Fruit fly (Drosophila melanogaster) whole organism, embryonic: Measurements from ENCODE around the gene Gr98d.

Experiments
- CG10274 ChIP-seq: fragments of 200-800 bp; sonication (Bioruptor generic); optimal IDR thresholded peaks from 3 replicates; lab custom pipeline; 2017; ENCODE audit warnings: missing biosample characterization, mild to moderate bottlenecking, missing genetic modification characterization
- CG10321 ChIP-seq: fragments of 200-800 bp; sonication (Bioruptor generic); IDR thresholded peaks from 2 replicates; pipeline ENCODE4 v1.3.6; 2022; ENCODE audit warnings: missing biosample characterization, missing genetic modification characterization
- CG10565 ChIP-seq: fragments of 200-800 bp; sonication (Bioruptor generic); optimal IDR thresholded peaks from 3 replicates; lab custom pipeline; 2016; ENCODE audit warnings: missing biosample characterization, mild to moderate bottlenecking, missing genetic modification characterization
- CG12236 ChIP-seq: fragments of 200-800 bp; sonication (Bioruptor generic); optimal IDR thresholded peaks from 2 replicates; lab custom pipeline; 2016; ENCODE audit warnings: missing biosample characterization, missing genetic modification characterization
- CG12659 ChIP-seq: fragments of 200-800 bp; sonication (Bioruptor generic); optimal IDR thresholded peaks from 3 replicates; lab custom pipeline; 2017; ENCODE audit warnings: mild to moderate bottlenecking, missing biosample characterization, missing genetic modification reagents, missing genetic modification characterization
- CG13123 ChIP-seq: fragments of 200-800 bp; sonication (Bioruptor generic); optimal IDR thresholded peaks from 2 replicates; lab custom pipeline; 2016; ENCODE audit warnings: missing biosample characterization, missing genetic modification characterization
- CG13624 ChIP-seq: fragments of 200-800 bp; sonication (Bioruptor generic); optimal IDR thresholded peaks from 2 replicates; lab custom pipeline; 2016; ENCODE audit warnings: missing biosample characterization, missing genetic modification characterization
- CG14965 ChIP-seq: fragments of 200-800 bp; sonication (Bioruptor generic); optimal IDR thresholded peaks from 2 replicates; lab custom pipeline; 2016; ENCODE audit warnings: missing biosample characterization, missing genetic modification characterization, borderline replicate concordance
- CG17186 ChIP-seq: fragments of 200-800 bp; sonication (Bioruptor generic); optimal IDR thresholded peaks from 3 replicates; lab custom pipeline; 2017; ENCODE audit warnings: missing biosample characterization, missing genetic modification reagents, missing genetic modification characterization
- CG1832 ChIP-seq: fragments of 200-800 bp; sonication (Bioruptor generic); optimal IDR thresholded peaks from 2 replicates; lab custom pipeline; 2017; ENCODE audit warnings: missing biosample characterization, mild to moderate bottlenecking, missing genetic modification characterization, inconsistent platforms
- CG18599 ChIP-seq: fragments of 200-800 bp; sonication (Bioruptor generic); optimal IDR thresholded peaks from 3 replicates; lab custom pipeline; 2017; ENCODE audit warnings: missing biosample characterization, missing genetic modification characterization, mild to moderate bottlenecking, moderate library complexity, missing genetic modification reagents
- CG18764 ChIP-seq: fragments of 200-800 bp; sonication (Bioruptor generic); optimal IDR thresholded peaks from 3 replicates; lab custom pipeline; 2016; ENCODE audit warnings: missing biosample characterization, missing genetic modification characterization
- CG2129 ChIP-seq: fragments of 200-800 bp; sonication (Bioruptor generic); IDR thresholded peaks from 2 replicates; pipeline ENCODE4 v1.3.6; 2022; ENCODE audit warnings: missing biosample characterization, missing genetic modification characterization; ENCODE audit not compliant: partially characterized antibody
- CG3163 ChIP-seq: fragments of 200-800 bp; sonication (Bioruptor generic); optimal IDR thresholded peaks from 3 replicates; lab custom pipeline; 2016; ENCODE audit warnings: missing biosample characterization, missing genetic modification characterization
- CG3838 ChIP-seq: fragments of 200-800 bp; sonication (Bioruptor generic); optimal IDR thresholded peaks from 3 replicates; lab custom pipeline; 2016; ENCODE audit warnings: missing biosample characterization, missing genetic modification characterization
- CG43689 ChIP-seq: fragments of 200-800 bp; sonication (Bioruptor generic); IDR thresholded peaks from 2 replicates; pipeline ENCODE4 v1.3.6; 2022; ENCODE audit warnings: missing biosample characterization, missing genetic modification characterization
- CG6683 ChIP-seq: fragments of 200-800 bp; sonication (Bioruptor generic); optimal IDR thresholded peaks from 2 replicates; lab custom pipeline; 2017; ENCODE audit warnings: missing biosample characterization, mild to moderate bottlenecking, missing genetic modification characterization, missing genetic modification reagents
- CG6791 ChIP-seq: fragments of 200-800 bp; sonication (Bioruptor generic); IDR thresholded peaks from 3 replicates; pipeline ENCODE4 v1.3.6; 2022; ENCODE audit warnings: missing biosample characterization, missing genetic modification characterization; ENCODE audit not compliant: partially characterized antibody
- CG7928 ChIP-seq: fragments of 200-800 bp; sonication (Bioruptor generic); optimal IDR thresholded peaks from 2 replicates; lab custom pipeline; 2017; ENCODE audit warnings: missing biosample characterization, mild to moderate bottlenecking, missing genetic modification characterization
- CG8924 ChIP-seq: fragments of 200-800 bp; optimal IDR thresholded peaks from 3 replicates; lab custom pipeline; 2019; ENCODE audit warnings: missing biosample characterization, mild to moderate bottlenecking, missing genetic modification characterization, moderate library complexity
- CG9932 ChIP-seq: fragments of 200-800 bp; sonication (Bioruptor generic); IDR thresholded peaks from 2 replicates; pipeline ENCODE4 v1.3.6; 2022; ENCODE audit warnings: missing biosample characterization, missing genetic modification characterization
- Ets65A ChIP-seq: fragments of 200-800 bp; sonication (Bioruptor generic); peaks from one replicate; lab custom pipeline; 2016; ENCODE audit warnings: missing biosample characterization, missing genetic modification characterization
- Hand ChIP-seq: fragments of 200-800 bp; sonication (Bioruptor generic); optimal IDR thresholded peaks from 2 replicates; lab custom pipeline; 2017; ENCODE audit warnings: mild to moderate bottlenecking, missing biosample characterization, missing genetic modification reagents, missing genetic modification characterization
- Hey ChIP-seq: fragments of 200-800 bp; sonication (Bioruptor generic); optimal IDR thresholded peaks from 3 replicates; lab custom pipeline; 2018; ENCODE audit warnings: missing biosample characterization, mild to moderate bottlenecking, missing genetic modification characterization
- Kr ChIP-seq: fragments of 200-800 bp; sonication (Bioruptor generic); optimal IDR thresholded peaks from 2 replicates; lab custom pipeline; 2017; ENCODE audit warnings: missing biosample characterization, mild to moderate bottlenecking, missing genetic modification characterization
- Lhr ChIP-seq: fragments of 200-800 bp; sonication (Bioruptor generic); optimal IDR thresholded peaks from 3 replicates; lab custom pipeline; 2017; ENCODE audit warnings: mild to moderate bottlenecking, missing biosample characterization, missing genetic modification reagents, missing genetic modification characterization
- Med ChIP-seq: fragments of 200-800 bp; sonication (Bioruptor generic); peaks from one replicate; lab custom pipeline; 2016; ENCODE audit warnings: missing biosample characterization, missing genetic modification characterization, mild to moderate bottlenecking, inconsistent platforms, moderate library complexity
- Usf ChIP-seq: fragments of 200-800 bp; sonication (Bioruptor generic); optimal IDR thresholded peaks from 2 replicates; lab custom pipeline; 2017; ENCODE audit warnings: missing genotype, missing biosample characterization, missing genetic modification characterization
- Xbp1 ChIP-seq: fragments of 200-800 bp; sonication (Bioruptor generic); optimal IDR thresholded peaks from 3 replicates; lab custom pipeline; 2016; ENCODE audit warnings: missing biosample characterization, mild to moderate bottlenecking, missing genetic modification characterization
- YL-1 ChIP-seq: fragments of 200-800 bp; sonication (Bioruptor generic); optimal IDR thresholded peaks from 3 replicates; lab custom pipeline; 2017; ENCODE audit warnings: missing biosample characterization, mild to moderate bottlenecking, missing genetic modification characterization
- ap ChIP-seq: fragments of 200-800 bp; sonication (Bioruptor generic); IDR thresholded peaks from 2 replicates; pipeline ENCODE4 v1.3.6; 2022; ENCODE audit warnings: missing biosample characterization, missing genetic modification characterization
- ash1 ChIP-seq: fragments of 200-800 bp; sonication (Bioruptor generic); optimal IDR thresholded peaks from 2 replicates; lab custom pipeline; 2018; ENCODE audit warnings: missing biosample characterization, mild to moderate bottlenecking, missing genetic modification characterization
- bbx ChIP-seq: fragments of 200-800 bp; sonication (Bioruptor generic); IDR thresholded peaks from 2 replicates; pipeline ENCODE4 v1.3.6; 2022; ENCODE audit warnings: missing biosample characterization, missing genetic modification characterization; ENCODE audit not compliant: partially characterized antibody
- bowl ChIP-seq: fragments of 200-800 bp; sonication (Bioruptor generic); IDR thresholded peaks from 2 replicates; pipeline ENCODE4 v1.3.6; 2022; ENCODE audit warnings: missing biosample characterization, missing genetic modification characterization
- btn ChIP-seq: fragments of 200-800 bp; sonication (Bioruptor generic); optimal IDR thresholded peaks from 2 replicates; lab custom pipeline; 2016; ENCODE audit warnings: missing biosample characterization, missing genetic modification characterization
- corto ChIP-seq: fragments of 200-800 bp; sonication (Bioruptor generic); optimal IDR thresholded peaks from 2 replicates; lab custom pipeline; 2016; ENCODE audit warnings: missing biosample characterization, mild to moderate bottlenecking, missing genetic modification characterization, moderate library complexity
- da ChIP-seq: fragments of 200-800 bp; sonication (Bioruptor generic); optimal IDR thresholded peaks from 2 replicates; lab custom pipeline; 2016; ENCODE audit warnings: missing biosample characterization, missing genetic modification characterization
- en ChIP-seq: fragments of 200-800 bp; sonication (Bioruptor generic); optimal IDR thresholded peaks from 2 replicates; lab custom pipeline; 2016; ENCODE audit warnings: missing biosample characterization, missing genetic modification characterization
- fd64A ChIP-seq: fragments of 200-800 bp; sonication (Bioruptor generic); optimal IDR thresholded peaks from 3 replicates; lab custom pipeline; 2018; ENCODE audit warnings: missing biosample characterization, mild to moderate bottlenecking, missing genetic modification characterization
- fu2 ChIP-seq: fragments of 200-800 bp; sonication (Bioruptor generic); optimal IDR thresholded peaks from 2 replicates; lab custom pipeline; 2016; ENCODE audit warnings: missing biosample characterization, missing genetic modification characterization
- gro ChIP-seq: fragments of 200-800 bp; sonication (Bioruptor generic); optimal IDR thresholded peaks from 2 replicates; lab custom pipeline; 2016; ENCODE audit warnings: missing biosample characterization, missing genetic modification characterization
- ind ChIP-seq: fragments of 200-800 bp; sonication (Bioruptor generic); optimal IDR thresholded peaks from 3 replicates; lab custom pipeline; 2016; ENCODE audit warnings: missing biosample characterization, missing genetic modification characterization
- org-1 ChIP-seq: fragments of 200-800 bp; sonication (Bioruptor generic); optimal IDR thresholded peaks from 2 replicates; lab custom pipeline; 2017; ENCODE audit warnings: missing biosample characterization, missing genetic modification characterization
- pnt ChIP-seq: fragments of 200-800 bp; sonication (Bioruptor generic); optimal IDR thresholded peaks from 3 replicates; lab custom pipeline; 2016; ENCODE audit warnings: missing biosample characterization, missing genetic modification characterization
- sima ChIP-seq: fragments of 200-800 bp; sonication (Bioruptor generic); optimal IDR thresholded peaks from 2 replicates; lab custom pipeline; 2016; ENCODE audit warnings: missing biosample characterization, missing genetic modification characterization
- slou ChIP-seq: fragments of 200-800 bp; sonication (Bioruptor generic); optimal IDR thresholded peaks from 3 replicates; lab custom pipeline; 2016; ENCODE audit warnings: missing biosample characterization, missing genetic modification characterization
- sna ChIP-seq: fragments of 200-800 bp; sonication (Bioruptor generic); IDR thresholded peaks from 2 replicates; pipeline ENCODE4 v1.3.6; 2022; ENCODE audit warnings: missing biosample characterization, missing genetic modification characterization; ENCODE audit not compliant: partially characterized antibody
- sob ChIP-seq: fragments of 200-800 bp; sonication (Bioruptor generic); IDR thresholded peaks from 2 replicates; pipeline ENCODE4 v1.3.6; 2022; ENCODE audit warnings: missing biosample characterization, missing genetic modification characterization
- ssp ChIP-seq: fragments of 200-800 bp; sonication (Bioruptor generic); IDR thresholded peaks from 2 replicates; pipeline ENCODE4 v1.3.6; 2022; ENCODE audit warnings: missing biosample characterization, missing genetic modification characterization
- stwl ChIP-seq: fragments of 200-800 bp; sonication (Bioruptor generic); optimal IDR thresholded peaks from 3 replicates; lab custom pipeline; 2018; ENCODE audit warnings: missing biosample characterization, mild to moderate bottlenecking, missing genetic modification characterization, moderate library complexity
- zf30C ChIP-seq: fragments of 200-800 bp; sonication (Bioruptor generic); optimal IDR thresholded peaks from 3 replicates; lab custom pipeline; 2018; ENCODE audit warnings: missing biosample characterization, mild to moderate bottlenecking, missing genetic modification characterization

Gene Gr98d

DNA sequence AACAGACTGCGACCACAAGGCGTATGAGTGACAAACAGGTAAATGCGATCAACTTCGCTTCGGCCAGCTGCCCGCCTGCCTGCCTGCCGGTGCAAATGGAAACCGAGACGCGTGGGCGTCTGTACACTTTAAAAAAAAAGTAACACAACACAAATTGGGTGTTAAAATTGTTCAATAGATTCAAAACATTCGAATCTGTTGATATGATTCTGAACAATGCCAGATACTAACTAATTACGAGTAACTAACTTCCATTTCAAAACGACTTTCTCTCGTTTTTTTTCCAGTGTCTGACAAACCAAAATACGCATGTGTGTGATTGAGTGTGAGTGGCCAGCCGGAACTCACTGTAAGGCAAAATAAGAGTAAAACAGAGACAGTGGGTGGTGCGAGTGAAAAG lies 23.9 kb downstream of the Gr98d start (continued):
- TF ChIP-seq CG12659 (GFP tag; lab: Kevin White, UChicago) (peak; percentile 68), Ets65A (GFP tag; lab: Kevin White, UChicago) (peak; percentile 99), CG6683 (GFP tag; lab: Kevin White, UChicago) (peak; percentile 84), YL-1 (no peak), CG8924 (peak; percentile 86), CG18764 (peak; percentile 80), corto (GFP tag; lab: Kevin White, UChicago) (peak; percentile 49), sima (GFP tag; lab: Kevin White, UChicago) (peak; percentile 63), CG13624 (GFP tag; lab: Kevin White, UChicago) (peak; percentile 95), CG3163 (GFP tag; lab: Kevin White, UChicago) (peak; percentile 53), CG18599 (GFP tag; lab: Kevin White, UChicago) (peak; percentile 95), Med (GFP tag; lab: Kevin White, UChicago) (peak; percentile 99), fu2 (peak; percentile 75), bowl (GFP tag; lab: Robert Waterston, UW) (peak; percentile 84), Xbp1 (peak; percentile 76), ap (peak; percentile 81), CG10565 (GFP tag; lab: Kevin White, UChicago) (peak; percentile 34), zf30C (GFP tag; lab: Kevin White, UChicago) (no peak), ind (GFP tag; lab: Kevin White, UChicago) (peak; percentile 93), CG7928 (peak; percentile 72), CG43689 (GFP tag; lab: Robert Waterston, UW) (peak; percentile 68), CG10321 (GFP tag; lab: Robert Waterston, UW) (peak; percentile 55), Hand (GFP tag; lab: Kevin White, UChicago) (peak; percentile 57), bbx (GFP tag; lab: Robert Waterston, UW) (no peak), CG17186 (GFP tag; lab: Kevin White, UChicago) (peak; percentile 42), CG14965 (GFP tag; lab: Kevin White, UChicago) (peak; percentile 67), CG3838 (GFP tag; lab: Kevin White, UChicago) (peak; percentile 5), CG10274 (GFP tag; lab: Kevin White, UChicago) (peak; percentile 79), Lhr (GFP tag; lab: Kevin White, UChicago) (no peak), Kr (no peak), CG2129 (GFP tag; lab: Robert Waterston, UW) (no peak), CG1832 (GFP tag; lab: Kevin White, UChicago) (no peak), pnt (GFP tag; lab: Kevin White, UChicago) (peak; percentile 73), en (GFP tag; lab: Kevin White, UChicago) (peak; percentile 64), ssp (GFP tag; lab: Robert Waterston, UW) (peak; percentile 76), Usf (no peak), CG9932 (GFP tag; lab: Robert Waterston, UW) (peak; percentile 90), sna (no peak), gro (GFP tag; lab: Kevin White, UChicago) (peak; percentile 95), org-1 (GFP tag; lab: Kevin White, UChicago) (peak; percentile 79), stwl (tag; lab: Kevin White, UChicago) (no peak), CG6791 (GFP tag; lab: Robert Waterston, UW) (no peak), btn (GFP tag; lab: Kevin White, UChicago) (peak; percentile 90), sob (GFP tag; lab: Robert Waterston, UW) (peak; percentile 94), fd64A (GFP tag; lab: Kevin White, UChicago) (peak; percentile 69), ash1 (peak; percentile 65), Hey (tag; lab: Kevin White, UChicago) (no peak), slou (GFP tag; lab: Kevin White, UChicago) (peak; percentile 73), CG12236 (GFP tag; lab: Kevin White, UChicago) (peak; percentile 6), da (GFP tag; lab: Kevin White, UChicago) (peak; percentile 63), CG13123 (GFP tag; lab: Kevin White, UChicago) (peak; percentile 71)
